Fruit fly (Drosophila melanogaster) S2 (cell line): ENCODE measurements around the gene Eph.

ENCODE experiments used
- CG8478 ChIP-seq: fragments of >200 bp; optimal IDR thresholded peaks from 2 replicates; lab custom pipeline; 2018
- CTCF ChIP-seq, 2 experiments: fragments of >200 bp; optimal IDR thresholded peaks; 2 replicates each; lab custom pipeline; 2018

DNA sequence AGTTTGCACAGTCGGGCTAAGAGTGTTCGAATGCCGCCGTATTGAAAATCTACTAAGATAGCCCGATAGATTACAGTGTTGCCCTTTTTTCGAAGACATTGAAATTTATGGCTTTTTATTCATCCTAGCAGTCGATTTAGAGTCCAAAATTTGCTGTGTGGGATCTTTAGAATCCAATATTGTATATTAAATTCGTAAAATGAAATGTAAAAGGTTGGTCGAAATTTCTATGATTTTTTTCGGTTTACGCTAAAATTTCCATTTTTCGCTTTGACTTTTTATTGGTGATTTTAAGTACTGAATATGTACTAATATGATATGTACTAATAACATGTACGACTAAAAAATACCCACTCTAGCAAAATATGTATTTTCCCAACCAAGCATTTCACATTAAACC lies 43.2 kb upstream of the Eph start:
- no peak for TF ChIP-seq CG8478 (lab: Kevin White, UChicago)
- no peak for TF ChIP-seq CTCF (optimal IDR thresholded peaks at IDR 0.05; lab: Kevin White, UChicago)
